Worm (Caenorhabditis elegans): Measurements from ENCODE around the gene C15C7.4.

The C15C7.4 gene

DNA sequence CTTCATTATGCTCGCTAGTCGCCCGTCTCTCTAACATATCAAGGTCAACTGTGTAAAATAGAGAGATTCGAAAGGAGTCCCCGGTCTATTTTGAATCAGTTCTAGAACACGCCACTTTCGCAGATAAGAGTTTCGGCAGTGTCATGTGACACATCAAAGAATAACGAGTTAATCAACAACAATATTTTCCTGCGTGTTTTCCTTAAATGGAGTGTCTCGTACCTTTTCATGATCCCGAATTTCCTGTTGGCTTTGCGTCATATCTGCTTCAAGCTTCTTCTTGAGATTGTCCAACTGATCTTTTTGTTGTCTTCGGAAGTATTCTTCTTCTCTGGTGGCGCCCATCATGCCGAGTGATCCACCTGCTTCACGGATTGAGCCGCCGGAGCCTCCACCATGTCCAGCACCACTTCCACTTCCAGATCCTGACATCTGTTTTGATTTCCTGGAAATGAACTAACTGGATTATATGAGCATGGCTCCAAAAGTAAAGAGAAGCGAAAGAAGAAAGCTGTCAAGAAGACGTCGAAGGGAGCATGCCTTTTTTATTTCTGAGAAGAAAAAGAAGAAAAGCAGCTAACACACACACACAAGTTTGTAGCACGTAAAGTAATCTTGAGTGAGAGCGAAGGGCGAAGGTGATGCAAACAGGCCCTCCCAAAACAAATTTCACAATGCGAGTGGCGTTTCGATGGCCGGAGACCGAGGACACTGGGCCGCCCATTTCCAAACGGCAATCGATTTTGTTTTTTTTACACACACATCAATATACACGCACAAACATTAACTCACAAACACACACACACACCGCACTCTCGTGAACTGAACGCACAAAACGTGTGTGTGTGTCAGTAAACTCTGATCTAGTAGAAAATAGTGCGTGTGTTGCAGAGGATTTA lies 30.0 kb upstream of the C15C7.4 start (continued):
- TF ChIP-seq B0035.1 (tag; optimal IDR thresholded peaks at IDR 0.05) (no peak), lin-26 (GFP tag; IDR thresholded peaks at IDR 0.05) (peak; percentile 35; the same call in 1 of the 2 replicates), mes-4 (tag; optimal IDR thresholded peaks at IDR 0.05) (no peak), dox-1 (GFP tag; IDR thresholded peaks at IDR 0.05) (peak; percentile 27; the same call in 1 of the 2 replicates), cebp-1 (GFP tag; IDR thresholded peaks at IDR 0.05) (peak; percentile 48; the same call in 1 of the 2 replicates), cebp-1 (tag; optimal IDR thresholded peaks at IDR 0.05) (peak; percentile 75), zfh-2 (GFP tag; conservative IDR thresholded peaks at IDR 0.05) (peak; percentile 59)

ce11 chrX:3116033-3116876 lies 29.1 kb upstream of the C15C7.4 start, which contains the start of gene mai-1:
Gene mai-1, minus strand, starts transcription at chrX:3116589.
- TF ChIP-seq F55B11.4 (tag; optimal IDR thresholded peaks at IDR 0.05; ENCODE audit: borderline replicate concordance, insufficient read depth) = no peak
- TF ChIP-seq B0336.3 (GFP tag; IDR thresholded peaks at IDR 0.05) = 0 out of 2 replicates have a peak, but pooled peaks have one; percentile 30
- TF ChIP-seq tbx-9 (tag; optimal IDR thresholded peaks at IDR 0.05; ENCODE audit: borderline replicate concordance) = no peak
- no peak for TF ChIP-seq ztf-28 (GFP tag; IDR thresholded peaks at IDR 0.05)
- TF ChIP-seq K11D2.4 (GFP tag; IDR thresholded peaks at IDR 0.05) = peak; percentile 36; the same call in 1 of the 2 replicates
- TF ChIP-seq sea-2 (GFP tag; IDR thresholded peaks at IDR 0.05) = no peak
- TF ChIP-seq ama-1 (optimal IDR thresholded peaks at IDR 0.05) = peak; percentile 61
- no peak for TF ChIP-seq ama-1 (GFP tag; optimal IDR thresholded peaks at IDR 0.05)
- no peak for TF ChIP-seq ZK185.1 (tag; optimal IDR thresholded peaks at IDR 0.05; ENCODE audit: poor library complexity, severe bottlenecking)
- no peak for TF ChIP-seq K12H6.12 (tag; optimal IDR thresholded peaks at IDR 0.05)
- no peak for TF ChIP-seq sptf-2 (GFP tag; optimal IDR thresholded peaks at IDR 0.05)
- no peak for TF ChIP-seq rec-8 (tag; optimal IDR thresholded peaks at IDR 0.05)
- TF ChIP-seq him-1 (tag; optimal IDR thresholded peaks at IDR 0.05) = no peak
- no peak for TF ChIP-seq F57A8.1 (GFP tag; optimal IDR thresholded peaks at IDR 0.05)
- no peak for TF ChIP-seq aptf-2 (GFP tag; conservative IDR thresholded peaks at IDR 0.05)
- TF ChIP-seq ceh-91 (GFP tag; IDR thresholded peaks at IDR 0.05) = no peak
- peak; percentile 28 for TF ChIP-seq ztf-18 (tag; optimal IDR thresholded peaks at IDR 0.05)
- TF ChIP-seq egrh-3 (GFP tag; IDR thresholded peaks at IDR 0.05) = peak; percentile 65
- TF ChIP-seq chd-7 (tag; optimal IDR thresholded peaks at IDR 0.05) = no peak
- no peak for TF ChIP-seq ceh-40 (GFP tag; IDR thresholded peaks at IDR 0.05)
- TF ChIP-seq mel-28 (tag; optimal IDR thresholded peaks at IDR 0.05; ENCODE audit: borderline replicate concordance) = no peak
- no peak for TF ChIP-seq nhr-80 (tag; optimal IDR thresholded peaks at IDR 0.05)
- TF ChIP-seq ztf-6 (GFP tag; IDR thresholded peaks at IDR 0.05) = no peak
- TF ChIP-seq lin-54 (GFP tag; optimal IDR thresholded peaks at IDR 0.05) = no peak
- no peak for TF ChIP-seq fkh-3 (tag; optimal IDR thresholded peaks at IDR 0.05)
- TF ChIP-seq D2030.7 (GFP tag; IDR thresholded peaks at IDR 0.05) = no peak
- no peak for TF ChIP-seq nhr-179 (tag; optimal IDR thresholded peaks at IDR 0.05)
- TF ChIP-seq pha-4 (tag; optimal IDR thresholded peaks at IDR 0.05) = no peak
- 0 out of 2 replicates have a peak, but pooled peaks have one; percentile 37 for TF ChIP-seq egl-44 (GFP tag; IDR thresholded peaks at IDR 0.05)
- TF ChIP-seq F52B5.7 (tag; optimal IDR thresholded peaks at IDR 0.05) = no peak
- TF ChIP-seq ekl-4 (GFP tag; IDR thresholded peaks at IDR 0.05) = no peak
- TF ChIP-seq C06A6.2 (GFP tag; conservative IDR thresholded peaks at IDR 0.05) = no peak
- 0 out of 2 replicates have a peak, but pooled peaks have one; percentile 35 for TF ChIP-seq madf-3 (GFP tag; IDR thresholded peaks at IDR 0.05)
- TF ChIP-seq zfh-2 (GFP tag; conservative IDR thresholded peaks at IDR 0.05) = peak; percentile 92
- no peak for TF ChIP-seq zim-3 (tag; optimal IDR thresholded peaks at IDR 0.05)
- TF ChIP-seq lin-40 (tag; optimal IDR thresholded peaks at IDR 0.05) = peak; percentile 39
- 0 out of 2 replicates have a peak, but pooled peaks have one; percentile 15 for TF ChIP-seq attf-6 (GFP tag; IDR thresholded peaks at IDR 0.05)
- no peak for TF ChIP-seq hrde-1 (tag; optimal IDR thresholded peaks at IDR 0.05; ENCODE audit: borderline replicate concordance)
